Fruit fly (Drosophila melanogaster) whole organism, wandering third instar larva: Measurements from ENCODE around the gene tth.

ENCODE experiments used
- Abd-B ChIP-seq: fragments of >200 bp; optimal IDR thresholded peaks from 2 replicates; lab custom pipeline; 2017; ENCODE audit warnings: missing biosample characterization, missing genetic modification characterization
- CG32264 ChIP-seq: fragments of 200-800 bp; sonication (Bioruptor generic); optimal IDR thresholded peaks from 2 replicates; lab custom pipeline; 2016; ENCODE audit warnings: missing biosample characterization, missing genetic modification characterization
- CG9705 ChIP-seq: fragments of 200-800 bp; sonication (Bioruptor generic); optimal IDR thresholded peaks from 2 replicates; lab custom pipeline; 2018; ENCODE audit warnings: missing biosample characterization, mild to moderate bottlenecking, missing genetic modification characterization
- CrebA ChIP-seq: fragments of 200-800 bp; sonication (Bioruptor generic); optimal IDR thresholded peaks from 2 replicates; lab custom pipeline; 2016; ENCODE audit warnings: missing biosample characterization, mild to moderate bottlenecking, missing genetic modification characterization, borderline replicate concordance
- Dfd ChIP-seq: fragments of >200 bp; optimal IDR thresholded peaks from 2 replicates; lab custom pipeline; 2017; ENCODE audit warnings: missing biosample characterization, missing genetic modification characterization
- Dif ChIP-seq: fragments of 200-275, 200-300 bp; sonication (Bioruptor generic); optimal IDR thresholded peaks from 2 replicates; lab custom pipeline; 2018; ENCODE audit warnings: missing biosample characterization, missing genetic modification characterization; ENCODE audit not compliant: partially characterized antibody
- GATAd ChIP-seq: sonication (Bioruptor generic); optimal IDR thresholded peaks from 2 replicates; lab custom pipeline; 2016; ENCODE audit warnings: missing biosample characterization, missing genetic modification characterization
- HLH106 ChIP-seq: fragments of 200-800 bp; optimal IDR thresholded peaks from 3 replicates; lab custom pipeline; 2019; ENCODE audit warnings: missing biosample characterization, mild to moderate bottlenecking, missing genetic modification characterization, moderate library complexity
- Hnf4 ChIP-seq: fragments of 200-800 bp; sonication (Bioruptor generic); optimal IDR thresholded peaks from 2 replicates; lab custom pipeline; 2016; ENCODE audit warnings: missing biosample characterization, mild to moderate bottlenecking, missing genetic modification characterization
- Hr83 ChIP-seq: fragments of 200-300 bp; sonication (Bioruptor generic); optimal IDR thresholded peaks from 2 replicates; lab custom pipeline; 2016; ENCODE audit warnings: missing biosample characterization, mild to moderate bottlenecking, missing genetic modification characterization, moderate library complexity; ENCODE audit not compliant: poor library complexity, severe bottlenecking
- Jra ChIP-seq: sonication (Bioruptor generic); optimal IDR thresholded peaks from 2 replicates; lab custom pipeline; 2016; ENCODE audit warnings: missing biosample characterization, missing genetic modification characterization
- Mio ChIP-seq: sonication (Bioruptor generic); optimal IDR thresholded peaks from 2 replicates; lab custom pipeline; 2016; ENCODE audit warnings: missing biosample characterization, missing genetic modification characterization
- OdsH ChIP-seq: fragments of 200-800 bp; sonication (Bioruptor generic); optimal IDR thresholded peaks from 2 replicates; lab custom pipeline; 2016; ENCODE audit warnings: missing biosample characterization, mild to moderate bottlenecking, missing genetic modification characterization
- Rel ChIP-seq, 2 experiments: fragments of 200-800 bp; sonication (Bioruptor generic) in 1 of 2; optimal IDR thresholded peaks; 2 replicates in 1 of 2; 3 replicates in 1 of 2; lab custom pipeline; 2016 to 2019; ENCODE audit warnings: mild to moderate bottlenecking in 2 of 2, missing biosample characterization in 2 of 2, missing genetic modification characterization in 2 of 2, moderate library complexity in 1 of 2
- Sp1 ChIP-seq: fragments of 200-800 bp; sonication (Bioruptor generic); optimal IDR thresholded peaks from 3 replicates; lab custom pipeline; 2019; ENCODE audit warnings: missing biosample characterization, mild to moderate bottlenecking, missing genetic modification characterization, moderate library complexity
- br ChIP-seq: fragments of 200-800 bp; sonication (Bioruptor generic); optimal IDR thresholded peaks from 2 replicates; lab custom pipeline; 2016; ENCODE audit warnings: missing biosample characterization, missing genetic modification characterization
- brk ChIP-seq: fragments of 200-800 bp; sonication (Bioruptor generic); optimal IDR thresholded peaks from 2 replicates; lab custom pipeline; 2016; ENCODE audit warnings: missing biosample characterization, mild to moderate bottlenecking, missing genetic modification characterization
- dmrt93B ChIP-seq: fragments of 200-800 bp; sonication (Bioruptor generic); optimal IDR thresholded peaks from 2 replicates; lab custom pipeline; 2018; ENCODE audit warnings: missing biosample characterization, mild to moderate bottlenecking, missing genetic modification characterization
- dsf ChIP-seq: sonication (Bioruptor generic); optimal IDR thresholded peaks from 2 replicates; lab custom pipeline; 2016; ENCODE audit warnings: missing biosample characterization, missing genetic modification characterization, borderline replicate concordance
- ey ChIP-seq: fragments of 200-800 bp; sonication (Bioruptor generic); optimal IDR thresholded peaks from 2 replicates; lab custom pipeline; 2016; ENCODE audit warnings: missing biosample characterization, missing genetic modification characterization
- foxo ChIP-seq, 2 experiments: fragments of 200-800 bp; sonication (Bioruptor generic); optimal IDR thresholded peaks; 2 replicates in 1 of 2; 3 replicates in 1 of 2; lab custom pipeline; 2016 to 2017; ENCODE audit warnings: missing biosample characterization in 2 of 2, missing genetic modification characterization in 2 of 2
- fru ChIP-seq: fragments of 200-800 bp; sonication (Bioruptor generic); optimal IDR thresholded peaks from 3 replicates; lab custom pipeline; 2016; ENCODE audit warnings: missing biosample characterization, mild to moderate bottlenecking, missing genetic modification characterization
- h ChIP-seq: fragments of 200-800 bp; sonication (Bioruptor generic); optimal IDR thresholded peaks from 3 replicates; lab custom pipeline; 2016; ENCODE audit warnings: missing biosample characterization, mild to moderate bottlenecking, missing genetic modification characterization
- pan ChIP-seq: fragments of >200 bp; optimal IDR thresholded peaks from 2 replicates; lab custom pipeline; 2017
- rgr ChIP-seq: fragments of 200-800 bp; sonication (Bioruptor generic); optimal IDR thresholded peaks from 3 replicates; lab custom pipeline; 2016; ENCODE audit warnings: missing biosample characterization, mild to moderate bottlenecking, missing genetic modification characterization
- tai ChIP-seq: sonication (Bioruptor generic); optimal IDR thresholded peaks from 2 replicates; lab custom pipeline; 2016; ENCODE audit warnings: missing biosample characterization, missing genetic modification characterization
- usp ChIP-seq: fragments of >200 bp; optimal IDR thresholded peaks from 2 replicates; lab custom pipeline; 2017; ENCODE audit warnings: missing biosample characterization, missing genetic modification characterization
- woc ChIP-seq: sonication (Bioruptor generic); optimal IDR thresholded peaks from 2 replicates; lab custom pipeline; 2016; ENCODE audit warnings: missing biosample characterization, mild to moderate bottlenecking, missing genetic modification characterization

tth gene

DNA sequence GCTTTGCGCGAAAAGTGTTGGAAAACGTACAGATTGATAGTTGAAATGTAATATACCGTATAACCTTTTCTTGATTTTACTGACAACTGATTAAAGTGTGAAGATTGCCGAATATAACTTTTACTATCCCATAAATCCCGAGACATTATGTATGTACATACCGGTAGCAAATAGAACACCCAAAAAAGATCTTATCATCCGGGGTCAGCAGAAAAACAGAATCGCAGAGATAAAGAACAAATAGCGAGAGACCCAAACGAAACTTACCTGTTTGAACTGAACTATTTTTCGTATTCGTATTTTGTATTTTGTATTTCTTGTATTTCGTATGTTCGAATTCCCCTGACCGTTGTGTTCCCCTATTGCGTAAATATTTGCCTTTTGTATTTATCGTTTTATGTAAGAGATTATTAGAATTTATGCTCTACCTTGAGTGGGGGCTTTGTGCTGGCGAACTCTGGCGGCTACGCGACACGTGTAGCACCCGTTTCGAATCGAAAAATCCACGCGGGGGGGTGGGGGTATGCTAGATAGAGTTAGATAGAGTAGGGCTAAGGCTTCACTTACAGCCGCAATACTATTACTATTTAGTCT is 17.0 kb upstream of the tth start:
- TF ChIP-seq woc (GFP tag; lab: Kevin White, UChicago), result no peak
- no peak for TF ChIP-seq CG32264 (GFP tag; lab: Kevin White, UChicago)
- no peak for TF ChIP-seq Sp1 (GFP tag; lab: Kevin White, UChicago)
- TF ChIP-seq CrebA (GFP tag; lab: Kevin White, UChicago), result no peak
- TF ChIP-seq br, result no peak
- no peak for TF ChIP-seq foxo (GFP tag; optimal IDR thresholded peaks at IDR 0.05; lab: Kevin White, UChicago)
- no peak for TF ChIP-seq Abd-B (GFP tag; lab: Kevin White, UChicago)
- no peak for TF ChIP-seq dmrt93B (GFP tag; lab: Kevin White, UChicago)

DNA sequence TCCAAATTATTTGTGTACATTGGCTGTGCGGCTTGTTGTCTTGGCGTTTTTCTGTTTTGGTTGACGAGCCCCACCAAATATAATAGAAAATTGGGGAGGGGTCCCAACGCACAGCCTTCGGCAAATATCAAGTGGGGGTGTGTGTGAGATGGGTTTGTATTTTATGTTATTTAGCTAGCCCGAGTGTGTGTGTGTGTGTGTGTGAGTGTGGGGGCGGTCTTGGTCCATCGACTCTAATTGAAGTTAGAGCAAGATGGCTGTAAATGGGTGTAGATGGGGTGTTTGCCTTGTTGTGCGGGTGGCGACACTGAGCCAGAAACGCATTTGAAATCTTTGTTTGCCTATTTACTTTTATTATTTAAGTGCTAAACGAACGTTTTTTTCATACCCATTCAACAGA is 16.2 kb upstream of the tth start:
- TF ChIP-seq Dif (GFP tag; lab: Kevin White, UChicago) (no peak), Hnf4 (peak; percentile 18)

DNA sequence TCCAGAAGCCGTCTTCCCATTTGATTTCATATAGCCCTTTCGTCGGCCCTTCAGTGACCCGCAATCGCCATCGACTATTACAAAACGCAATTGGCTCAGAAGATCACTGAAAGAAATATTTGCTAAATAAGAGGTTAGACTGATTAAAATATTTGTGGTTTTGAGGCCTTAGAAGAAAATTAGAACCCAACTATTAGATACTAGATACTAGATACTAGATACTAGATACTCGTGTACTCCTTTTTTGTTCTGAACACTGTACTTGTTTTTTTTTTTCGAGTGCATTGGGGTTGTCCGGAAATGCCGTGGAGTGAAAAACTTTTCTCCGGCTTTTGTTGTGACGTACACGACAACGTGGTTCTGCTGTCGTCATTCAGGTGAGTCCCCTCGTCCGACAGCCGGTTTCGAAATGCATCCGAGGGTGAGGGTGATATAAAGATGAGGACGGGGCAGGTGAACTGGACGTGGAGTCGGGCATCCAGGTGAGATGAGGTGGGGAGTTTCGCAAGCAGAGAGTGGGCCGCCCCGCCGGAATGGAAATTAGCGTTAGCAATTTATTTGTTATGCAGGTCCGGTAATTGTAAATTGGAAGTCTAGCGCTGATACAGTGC is 14.0 kb upstream of the tth start:
- TF ChIP-seq rgr (no peak), Hnf4 (peak; percentile 13), usp (GFP tag; lab: Kevin White, UChicago) (no peak), foxo (GFP tag; optimal IDR thresholded peaks at IDR 0.05; lab: Kevin White, UChicago) (peak in 1 of 2 experiments; percentile 50), HLH106 (tag; lab: Kevin White, UChicago) (no peak), Hr83 (GFP tag; lab: Kevin White, UChicago) (no peak), CG32264 (GFP tag; lab: Kevin White, UChicago) (no peak), ey (peak; percentile 25), GATAd (GFP tag; lab: Kevin White, UChicago) (no peak), brk (GFP tag; lab: Kevin White, UChicago) (no peak), woc (GFP tag; lab: Kevin White, UChicago) (no peak), pan (lab: Kevin White, UChicago) (no peak), Jra (GFP tag; lab: Kevin White, UChicago) (no peak), Mio (GFP tag; lab: Kevin White, UChicago) (no peak), Dfd (GFP tag; lab: Kevin White, UChicago) (no peak), h (GFP tag; lab: Kevin White, UChicago) (peak; percentile 20), fru (GFP tag; lab: Kevin White, UChicago) (peak; percentile 21), Rel (GFP tag; optimal IDR thresholded peaks at IDR 0.05; lab: Kevin White, UChicago) (no peak), Rel (tag; optimal IDR thresholded peaks at IDR 0.05; lab: Kevin White, UChicago) (peak; percentile 95), Abd-B (GFP tag; lab: Kevin White, UChicago) (no peak), Dif (GFP tag; lab: Kevin White, UChicago) (no peak)
- TF ChIP-seq, all 38 proteins: peak for 6

DNA sequence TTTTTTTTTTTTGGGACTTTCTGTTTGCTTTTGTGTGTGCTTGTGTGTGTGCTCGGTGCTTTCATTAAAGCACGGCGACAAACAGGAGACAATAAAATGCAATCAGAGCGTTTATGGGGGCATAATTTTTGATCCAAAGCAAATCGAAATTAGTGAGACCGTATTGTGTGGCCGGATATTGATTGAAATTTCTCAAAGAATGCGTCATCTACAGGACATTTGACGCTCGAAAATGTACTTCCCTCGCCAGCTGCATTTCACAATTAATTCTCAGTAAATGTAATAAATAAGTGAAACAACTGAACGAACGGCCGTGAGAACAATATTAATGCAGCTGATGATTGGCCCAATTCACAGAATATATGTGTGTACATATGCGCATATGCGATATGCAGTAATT is 13.0 kb upstream of the tth start:
- no peak for TF ChIP-seq CG9705
- no peak for TF ChIP-seq Rel (GFP tag; optimal IDR thresholded peaks at IDR 0.05; lab: Kevin White, UChicago)
- TF ChIP-seq Rel (tag; optimal IDR thresholded peaks at IDR 0.05; lab: Kevin White, UChicago), result peak; percentile 76
- peak; percentile 14 for TF ChIP-seq Sp1 (GFP tag; lab: Kevin White, UChicago)
- TF ChIP-seq dsf (GFP tag; lab: Kevin White, UChicago), result no peak
- no peak for TF ChIP-seq tai (GFP tag; lab: Kevin White, UChicago)
- peak; percentile 14 for TF ChIP-seq rgr

DNA sequence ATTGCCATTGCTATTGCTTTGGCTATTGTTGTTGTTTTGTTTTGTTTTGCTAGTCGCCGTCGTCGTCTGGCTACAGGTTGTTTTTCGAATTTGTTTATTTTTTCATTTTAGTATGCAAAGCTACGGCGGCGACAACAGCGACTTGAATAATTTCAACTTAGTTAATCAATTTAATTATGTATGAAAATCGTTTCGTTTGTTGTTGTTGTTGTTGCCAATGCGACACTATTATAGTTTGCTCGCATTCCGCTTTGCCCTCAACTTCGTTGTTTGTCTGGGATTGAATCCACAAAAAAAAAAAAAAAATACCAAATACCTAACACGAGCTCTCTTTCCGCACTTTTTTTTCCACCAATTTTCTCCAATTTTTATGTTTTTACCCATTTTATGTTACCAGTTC is 11.5 kb upstream of the tth start:
- TF ChIP-seq Sp1 (GFP tag; lab: Kevin White, UChicago), result no peak
- no peak for TF ChIP-seq Hr83 (GFP tag; lab: Kevin White, UChicago)
- no peak for TF ChIP-seq CrebA (GFP tag; lab: Kevin White, UChicago)
- no peak for TF ChIP-seq dsf (GFP tag; lab: Kevin White, UChicago)
- no peak for TF ChIP-seq OdsH (GFP tag; lab: Kevin White, UChicago)
- TF ChIP-seq Mio (GFP tag; lab: Kevin White, UChicago), result no peak
- no peak for TF ChIP-seq Abd-B (GFP tag; lab: Kevin White, UChicago)
- TF ChIP-seq woc (GFP tag; lab: Kevin White, UChicago), result no peak
- TF ChIP-seq h (GFP tag; lab: Kevin White, UChicago), result no peak
